Worm (Caenorhabditis elegans) whole organism, L2 larva: ENCODE data around the gene F58B4.7.

Experiments used
- C34F6.9 ChIP-seq: fragments of 150-350 bp; optimal IDR thresholded peaks from 2 replicates; lab custom pipeline; 2014; ENCODE audit warnings: missing biosample characterization, missing genetic modification characterization
- R02D3.7 ChIP-seq: fragments of 150-350 bp; optimal IDR thresholded peaks from 2 replicates; lab custom pipeline; 2014; ENCODE audit warnings: missing biosample characterization, missing genetic modification characterization
- ama-1 ChIP-seq: fragments of 150-350 bp; optimal IDR thresholded peaks from 2 replicates; lab custom pipeline; 2018; ENCODE audit warnings: inconsistent platforms
- ceh-16 ChIP-seq: fragments of 150-350 bp; optimal IDR thresholded peaks from 2 replicates; lab custom pipeline; 2014; ENCODE audit warnings: missing biosample characterization, missing genetic modification characterization
- lin-39 ChIP-seq: fragments of 150-350 bp; optimal IDR thresholded peaks from 2 replicates; lab custom pipeline; 2014; ENCODE audit warnings: missing biosample characterization, missing genetic modification reagents, missing genetic modification characterization
- mbf-1 ChIP-seq: sonication (generic microtip); optimal IDR thresholded peaks from 2 replicates; lab custom pipeline; 2017; ENCODE audit warnings: missing biosample characterization, missing genetic modification characterization
- snpc-4 ChIP-seq: fragments of 150-350 bp; optimal IDR thresholded peaks from 2 replicates; lab custom pipeline; 2014; ENCODE audit warnings: missing biosample characterization, missing genetic modification characterization
- zag-1 ChIP-seq: fragments of 150-350 bp; optimal IDR thresholded peaks from 2 replicates; lab custom pipeline; 2014; ENCODE audit warnings: missing biosample characterization, missing genetic modification characterization
- ztf-11 ChIP-seq: sonication (generic microtip); optimal IDR thresholded peaks from 2 replicates; lab custom pipeline; 2017; ENCODE audit warnings: missing biosample characterization, missing genetic modification characterization
- ztf-4 ChIP-seq: fragments of 150-350 bp; optimal IDR thresholded peaks from 2 replicates; lab custom pipeline; 2014; ENCODE audit warnings: missing biosample characterization, missing genetic modification characterization

- TF ChIP-seq ama-1 (lab: Kevin White, UChicago) (no peak), ceh-16 (no peak), ztf-11 (tag; lab: Kevin White, UChicago) (no peak), ztf-4 (no peak), lin-39 (tag; lab: Kevin White, UChicago) (no peak), C34F6.9 (tag; lab: Kevin White, UChicago) (no peak), snpc-4 (tag; lab: Kevin White, UChicago) (no peak), mbf-1 (tag; lab: Kevin White, UChicago) (no peak), R02D3.7 (tag; lab: Kevin White, UChicago) (no peak), zag-1 (tag; lab: Kevin White, UChicago) (no peak)
These were observed 26.4 kb downstream of the F58B4.7 start for ce11 chrV:10896706-10897105.
